Worm (Caenorhabditis elegans) whole organism, L1 larva: Measurements from ENCODE around the gene T06A1.1.
A peak's percentile ranks its signal among the peaks of the same experiment; 100 is the strongest.

Source experiments
- C04F5.9 ChIP-seq: sonication (generic microtip); optimal IDR thresholded peaks from 2 replicates; lab custom pipeline; 2016; ENCODE audit warnings: missing genetic modification characterization, missing compliant biosample characterization
- C16A3.4 ChIP-seq: fragments of 150-350 bp; optimal IDR thresholded peaks from 2 replicates; lab custom pipeline; 2014; ENCODE audit warnings: missing biosample characterization, missing genetic modification characterization
- aha-1 ChIP-seq: fragments of 150-350 bp; optimal IDR thresholded peaks from 2 replicates; lab custom pipeline; 2014; ENCODE audit warnings: missing biosample characterization, missing genetic modification characterization
- aly-2 ChIP-seq: fragments of 150-350 bp; optimal IDR thresholded peaks from 2 replicates; lab custom pipeline; 2014; ENCODE audit warnings: missing biosample characterization, missing genetic modification characterization
- ceh-8 ChIP-seq: fragments of 200-800 bp; sonication (Bioruptor generic); optimal IDR thresholded peaks from 2 replicates; lab custom pipeline; 2018; ENCODE audit warnings: mild to moderate bottlenecking, missing genetic modification characterization, moderate library complexity, missing compliant biosample characterization
- dpl-1 ChIP-seq, 3 experiments: fragments of 150-350 bp in 2 of 3; sonication (generic microtip) in 1 of 3; optimal IDR thresholded peaks; 2 replicates each; lab custom pipeline; 2014 to 2017; ENCODE audit warnings: missing biosample characterization in 3 of 3, missing genetic modification characterization in 3 of 3, missing genetic modification reagents in 3 of 3
- egl-27 ChIP-seq, 2 experiments: fragments of 150-350 bp in 1 of 2; sonication (generic microtip); optimal IDR thresholded peaks; 3 replicates each; lab custom pipeline; 2017 to 2018; ENCODE audit warnings: missing biosample characterization in 2 of 2, missing genetic modification characterization in 2 of 2, missing genetic modification reagents in 2 of 2
- elt-2 ChIP-seq: sonication (generic microtip); optimal IDR thresholded peaks from 2 replicates; lab custom pipeline; 2016; ENCODE audit warnings: missing genetic modification characterization, mild to moderate bottlenecking, inconsistent platforms, missing compliant biosample characterization, missing genetic modification reagents
- elt-3 ChIP-seq, 6 experiments: fragments of 150-350 bp in 1 of 6; sonication (generic microtip); optimal IDR thresholded peaks; 2 replicates each; lab custom pipeline; 2017 to 2018; ENCODE audit warnings: missing biosample characterization in 6 of 6, missing genetic modification characterization in 6 of 6, inconsistent platforms in 1 of 6
- fkh-10 ChIP-seq: sonication (generic microtip); optimal IDR thresholded peaks from 2 replicates; lab custom pipeline; 2017; ENCODE audit warnings: missing biosample characterization, missing genetic modification reagents, missing genetic modification characterization
- fkh-8 ChIP-seq: sonication (generic microtip); optimal IDR thresholded peaks from 2 replicates; lab custom pipeline; 2016; ENCODE audit warnings: mild to moderate bottlenecking, missing genetic modification characterization, missing compliant biosample characterization
- lin-14 ChIP-seq: fragments of 200-800 bp; sonication (Bioruptor generic); optimal IDR thresholded peaks from 2 replicates; lab custom pipeline; 2018; ENCODE audit warnings: mild to moderate bottlenecking, missing genetic modification characterization, moderate library complexity, missing compliant biosample characterization
- lin-35 ChIP-seq, 2 experiments: fragments of 150-350 bp; optimal IDR thresholded peaks; 2 replicates each; lab custom pipeline; 2014; ENCODE audit warnings: missing biosample characterization in 2 of 2, missing genetic modification characterization in 2 of 2, missing genetic modification reagents in 2 of 2
- lir-3 ChIP-seq: sonication (generic microtip); optimal IDR thresholded peaks from 2 replicates; lab custom pipeline; 2016; ENCODE audit warnings: mild to moderate bottlenecking, missing genetic modification characterization, moderate library complexity, missing compliant biosample characterization; ENCODE audit not compliant: poor library complexity
- mef-2 ChIP-seq: fragments of 150-350 bp; optimal IDR thresholded peaks from 2 replicates; lab custom pipeline; 2014; ENCODE audit warnings: missing biosample characterization, missing genetic modification characterization
- mep-1 ChIP-seq: fragments of 150-350 bp; optimal IDR thresholded peaks from 2 replicates; lab custom pipeline; 2014; ENCODE audit warnings: missing biosample characterization, missing genetic modification characterization
- nhr-19 ChIP-seq: fragments of 200-800 bp; sonication (Bioruptor generic); conservative IDR thresholded peaks from 2 replicates; pipeline ENCODE4 v1.3.6; 2022; ENCODE audit warnings: missing genetic modification characterization, missing compliant biosample characterization
- nhr-28 ChIP-seq: fragments of 150-350 bp; optimal IDR thresholded peaks from 2 replicates; lab custom pipeline; 2014; ENCODE audit warnings: missing biosample characterization, missing genetic modification characterization
- nhr-47 ChIP-seq: sonication (generic microtip); optimal IDR thresholded peaks from 2 replicates; lab custom pipeline; 2016; ENCODE audit warnings: mild to moderate bottlenecking, missing genetic modification characterization, moderate library complexity, missing compliant biosample characterization
- nhr-77 ChIP-seq: fragments of 150-350 bp; optimal IDR thresholded peaks from 2 replicates; lab custom pipeline; 2014; ENCODE audit warnings: missing biosample characterization, missing genetic modification characterization
- nhr-90 ChIP-seq: sonication (generic microtip); optimal IDR thresholded peaks from 2 replicates; lab custom pipeline; 2016; ENCODE audit warnings: mild to moderate bottlenecking, missing genetic modification characterization, missing compliant biosample characterization; ENCODE audit not compliant: poor library complexity
- pag-3 ChIP-seq: sonication (generic microtip); optimal IDR thresholded peaks from 2 replicates; lab custom pipeline; 2017; ENCODE audit warnings: missing genetic modification characterization, mild to moderate bottlenecking, missing compliant biosample characterization, antibody characterized with exemption, borderline replicate concordance; ENCODE audit not compliant: insufficient read depth
- pax-3 ChIP-seq: fragments of 200-800 bp; sonication (Bioruptor generic); optimal IDR thresholded peaks from 2 replicates; lab custom pipeline; 2018; ENCODE audit warnings: mild to moderate bottlenecking, missing genetic modification characterization, moderate library complexity, missing compliant biosample characterization
- pqm-1 ChIP-seq: sonication (generic microtip); optimal IDR thresholded peaks from 3 replicates; lab custom pipeline; 2017; ENCODE audit warnings: missing biosample characterization, missing genetic modification characterization
- rnt-1 ChIP-seq: sonication (generic microtip); optimal IDR thresholded peaks from 2 replicates; lab custom pipeline; 2016; ENCODE audit warnings: mild to moderate bottlenecking, missing genetic modification characterization, moderate library complexity, missing compliant biosample characterization
- snu-23 ChIP-seq: sonication (generic microtip); optimal IDR thresholded peaks from 2 replicates; lab custom pipeline; 2016; ENCODE audit warnings: missing genetic modification characterization, missing compliant biosample characterization
- sptf-1 ChIP-seq: fragments of 150-350 bp; optimal IDR thresholded peaks from 2 replicates; lab custom pipeline; 2014; ENCODE audit warnings: missing biosample characterization, missing genetic modification characterization
- tbx-2 ChIP-seq: sonication (generic microtip); optimal IDR thresholded peaks from 2 replicates; lab custom pipeline; 2016; ENCODE audit warnings: missing genetic modification characterization, missing compliant biosample characterization
- tlp-1 ChIP-seq: fragments of 150-350 bp; optimal IDR thresholded peaks from 2 replicates; lab custom pipeline; 2014; ENCODE audit warnings: missing biosample characterization, missing genetic modification characterization
- unc-98 ChIP-seq: fragments of 200-800 bp; sonication (Bioruptor generic); IDR thresholded peaks from 2 replicates; pipeline ENCODE4 v1.3.6; 2022; ENCODE audit warnings: missing genetic modification characterization, missing compliant biosample characterization
- ztf-11 ChIP-seq, 2 experiments: sonication (generic microtip); optimal IDR thresholded peaks; 2 replicates each; lab custom pipeline; 2016 to 2017; ENCODE audit warnings: missing genetic modification characterization in 2 of 2, missing biosample characterization in 1 of 2, missing compliant biosample characterization in 1 of 2

Gene T06A1.1

ce11 chrV:1892567-1893277, 32.7 kb downstream of the T06A1.1 start, which contains the start of gene zig-11 (continued):
- TF ChIP-seq pax-3 (tag; lab: Kevin White, UChicago): no peak
- TF ChIP-seq tlp-1 (tag; lab: Kevin White, UChicago): no peak
- TF ChIP-seq snu-23 (GFP tag; lab: Kevin White, UChicago): peak; percentile 14
- TF ChIP-seq sptf-1 (tag; lab: Kevin White, UChicago): no peak
- TF ChIP-seq aly-2 (tag; lab: Kevin White, UChicago): no peak
- peak; percentile 23 for TF ChIP-seq mep-1 (tag; lab: Kevin White, UChicago)
- no peak for TF ChIP-seq nhr-28
- no peak for TF ChIP-seq elt-3 (tag; optimal IDR thresholded peaks at IDR 0.05; lab: Kevin White, UChicago)
- peak; percentile 78 to 93 for TF ChIP-seq lin-35 (GFP tag; optimal IDR thresholded peaks at IDR 0.05; lab: Kevin White, UChicago)
- TF ChIP-seq dpl-1 (GFP tag; optimal IDR thresholded peaks at IDR 0.05; lab: Kevin White, UChicago): peak; percentile 71 to 90 (median 84)
- TF ChIP-seq C04F5.9 (tag; lab: Kevin White, UChicago): no peak
- TF ChIP-seq nhr-47: peak; percentile 34

DNA sequence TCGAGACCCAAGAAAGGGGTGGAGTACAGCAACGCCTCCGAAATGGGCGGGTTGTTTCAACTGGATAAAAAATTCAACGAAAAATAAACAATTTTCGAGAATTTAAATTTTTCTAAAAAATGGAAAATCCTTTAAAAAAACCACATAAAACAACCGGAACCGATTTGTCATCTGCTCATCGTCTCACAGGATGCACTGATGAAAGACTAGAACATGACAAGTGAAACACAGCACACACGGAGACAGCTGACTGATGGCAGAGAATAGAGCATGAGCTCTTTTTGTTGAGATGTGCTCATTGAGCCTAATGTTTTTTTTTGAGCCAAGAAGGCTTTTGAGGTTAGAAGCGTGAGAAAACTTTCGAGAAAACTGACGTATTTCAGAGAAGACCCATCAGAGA, 35.4 kb downstream of the T06A1.1 start:
- no peak for TF ChIP-seq nhr-19 (GFP tag; lab: Robert Waterston, UW)
- TF ChIP-seq rnt-1 (tag; lab: Kevin White, UChicago): peak; percentile 16
- peak; percentile 81 for TF ChIP-seq lin-14 (GFP tag; lab: Kevin White, UChicago)
- TF ChIP-seq fkh-8: peak; percentile 1
- TF ChIP-seq, all 84 proteins: peak for 3

DNA sequence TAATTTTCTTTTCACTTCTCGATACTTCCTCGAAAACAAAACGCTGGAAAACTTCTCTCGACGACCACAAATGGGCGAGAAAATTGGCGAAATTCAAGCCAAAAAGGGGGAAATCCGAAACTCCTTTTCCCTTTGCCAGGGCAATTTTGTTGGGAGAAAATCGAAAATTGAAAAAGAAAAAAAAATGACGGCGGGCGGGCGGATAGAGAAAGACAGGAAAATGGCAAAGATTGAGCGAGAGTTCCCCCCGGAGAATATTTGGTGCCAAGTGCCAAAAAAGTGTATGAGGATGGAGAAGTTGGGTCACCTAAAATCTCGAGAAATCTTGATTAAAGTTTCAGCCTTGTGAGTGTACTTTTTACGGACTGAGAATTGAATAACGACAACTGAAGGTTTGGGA, 37.1 kb downstream of the T06A1.1 start:
- no peak for TF ChIP-seq aha-1 (tag; lab: Kevin White, UChicago)
- TF ChIP-seq C16A3.4 (tag; lab: Kevin White, UChicago): no peak
- TF ChIP-seq egl-27 (tag; optimal IDR thresholded peaks at IDR 0.05; lab: Kevin White, UChicago): no peak
- TF ChIP-seq lin-35 (GFP tag; optimal IDR thresholded peaks at IDR 0.05; lab: Kevin White, UChicago): no peak
- no peak for TF ChIP-seq unc-98 (GFP tag; lab: Robert Waterston, UW)
- peak; percentile 35 for TF ChIP-seq lin-14 (GFP tag; lab: Kevin White, UChicago)
- TF ChIP-seq ceh-8: no peak
- no peak for TF ChIP-seq pag-3

DNA sequence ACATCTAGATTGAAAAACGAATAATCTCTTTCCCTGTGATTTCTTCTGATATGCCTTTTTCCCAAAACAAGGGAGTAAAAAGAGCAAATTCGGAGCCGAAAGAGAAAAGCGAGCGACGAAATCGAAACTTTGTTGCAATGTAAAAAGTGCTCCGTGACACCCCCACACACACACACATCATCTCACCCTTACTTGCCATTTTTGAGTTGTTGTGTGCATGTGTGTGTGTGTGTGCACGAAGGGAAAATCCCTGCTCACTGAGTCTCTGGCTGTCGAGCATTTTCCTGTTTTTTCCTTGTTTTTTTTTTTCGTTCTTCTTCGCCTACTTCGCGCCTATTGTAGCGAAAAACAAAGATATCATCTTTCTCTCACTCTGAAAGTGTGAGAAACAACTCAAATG, 38.4 kb downstream of the T06A1.1 start:
- TF ChIP-seq mef-2 (tag; lab: Kevin White, UChicago): no peak
- no peak for TF ChIP-seq nhr-28
- peak; percentile 81 for TF ChIP-seq lin-14 (GFP tag; lab: Kevin White, UChicago)
- TF ChIP-seq pag-3: no peak
- no peak for TF ChIP-seq pqm-1
- TF ChIP-seq nhr-77 (tag; lab: Kevin White, UChicago): no peak
- no peak for TF ChIP-seq ztf-11 (tag; optimal IDR thresholded peaks at IDR 0.05; lab: Kevin White, UChicago)
- TF ChIP-seq, all 84 proteins: peak for 1

- TF ChIP-seq nhr-90 (tag; lab: Kevin White, UChicago) (peak; percentile 22), elt-2 (peak; percentile 1), mep-1 (tag; lab: Kevin White, UChicago) (no peak), fkh-10 (GFP tag; lab: Kevin White, UChicago) (no peak), lir-3 (tag; lab: Kevin White, UChicago) (no peak)
Observed at ce11 chrV:1883131-1883530, 42.3 kb downstream of the T06A1.1 start.

- TF ChIP-seq mef-2 (tag; lab: Kevin White, UChicago): no peak
- no peak for TF ChIP-seq tbx-2 (tag; lab: Kevin White, UChicago)
- no peak for TF ChIP-seq mep-1 (tag; lab: Kevin White, UChicago)
- TF ChIP-seq aha-1 (tag; lab: Kevin White, UChicago): no peak
Observed at ce11 chrV:1878030-1878429, 47.4 kb downstream of the T06A1.1 start.
